Worm (Caenorhabditis elegans) whole organism, L1 larva: ENCODE data around the gene deg-1.
A peak's percentile ranks its signal among the peaks of the same experiment; 100 is the strongest.

ENCODE experiments used
- blmp-1 ChIP-seq: fragments of 150-350 bp; optimal IDR thresholded peaks from 2 replicates; lab custom pipeline; 2014; ENCODE audit warnings: missing biosample characterization, missing genetic modification characterization
- jun-1 ChIP-seq: fragments of 150-350 bp; optimal IDR thresholded peaks from 2 replicates; lab custom pipeline; 2014; ENCODE audit warnings: missing biosample characterization, missing genetic modification reagents, missing genetic modification characterization
- lin-13 ChIP-seq: fragments of 150-350 bp; optimal IDR thresholded peaks from 2 replicates; lab custom pipeline; 2014; ENCODE audit warnings: missing biosample characterization, missing genetic modification reagents, missing genetic modification characterization
- mep-1 ChIP-seq: fragments of 150-350 bp; optimal IDR thresholded peaks from 2 replicates; lab custom pipeline; 2014; ENCODE audit warnings: missing biosample characterization, missing genetic modification characterization
- nhr-12 ChIP-seq: sonication (generic microtip); optimal IDR thresholded peaks from 2 replicates; lab custom pipeline; 2017; ENCODE audit warnings: missing biosample characterization, missing genetic modification characterization
- zag-1 ChIP-seq: fragments of 150-350 bp; optimal IDR thresholded peaks from 2 replicates; lab custom pipeline; 2014; ENCODE audit warnings: missing biosample characterization, missing genetic modification characterization
- ztf-4 ChIP-seq: fragments of 150-350 bp; optimal IDR thresholded peaks from 2 replicates; lab custom pipeline; 2014; ENCODE audit warnings: missing biosample characterization, missing genetic modification characterization

ce11 chrX:7809352-7810196 is 56.7 kb downstream of the deg-1 start:
- TF ChIP-seq blmp-1 (tag; lab: Kevin White, UChicago) (peak; percentile 88), zag-1 (tag; lab: Kevin White, UChicago) (no peak), lin-13 (GFP tag; lab: Kevin White, UChicago) (no peak), mep-1 (tag; lab: Kevin White, UChicago) (peak; percentile 66), ztf-4 (peak; percentile 11), nhr-12 (tag; lab: Kevin White, UChicago) (no peak), jun-1 (peak; percentile 10)
